2 fruit fly cellular contexts compared by ENCODE assay signal in genomic region chr3R:24219093-24219492, dm6.
TF ChIP-seq lines count a peak whose summit lies in the region.

No protein-coding gene starts in this region.

TF ChIP-seq in whole organism, prepupa, 60 proteins besides CTCF, POLR2A, EP300 and RAD21:
- TF ChIP-seq Ets96B (tag; optimal IDR thresholded peaks at IDR 0.05; lab: Kevin White, UChicago) (no peak), CG11902 (GFP tag; optimal IDR thresholded peaks at IDR 0.05; lab: Kevin White, UChicago) (no peak), dac (GFP tag; optimal IDR thresholded peaks at IDR 0.05; lab: Kevin White, UChicago) (peak; percentile 44), CG31627 (GFP tag; optimal IDR thresholded peaks at IDR 0.05; lab: Kevin White, UChicago) (no peak), Eip78C (GFP tag; lab: Kevin White, UChicago) (peak; percentile 80), lz (GFP tag; optimal IDR thresholded peaks at IDR 0.05; lab: Kevin White, UChicago) (no peak), CG11762 (GFP tag; optimal IDR thresholded peaks at IDR 0.05; lab: Kevin White, UChicago; ENCODE audit: insufficient read depth) (no peak), acj6 (GFP tag; optimal IDR thresholded peaks at IDR 0.05; lab: Kevin White, UChicago) (no peak), CG32006 (GFP tag; optimal IDR thresholded peaks at IDR 0.05; lab: Kevin White, UChicago) (peak; percentile 84), Blimp-1 (GFP tag; optimal IDR thresholded peaks at IDR 0.05; lab: Kevin White, UChicago) (peak; percentile 75), CG1621 (tag; optimal IDR thresholded peaks at IDR 0.05; lab: Kevin White, UChicago) (no peak), achi (GFP tag; optimal IDR thresholded peaks at IDR 0.05; lab: Kevin White, UChicago) (no peak), Hr4 (GFP tag; optimal IDR thresholded peaks at IDR 0.05; lab: Kevin White, UChicago) (peak; percentile 77), pdm3 (GFP tag; optimal IDR thresholded peaks at IDR 0.05; lab: Kevin White, UChicago) (peak; percentile 32), CG8319 (GFP tag; optimal IDR thresholded peaks at IDR 0.05; lab: Kevin White, UChicago) (no peak), Sox14 (GFP tag; optimal IDR thresholded peaks at IDR 0.05; lab: Kevin White, UChicago) (no peak), CG11294 (GFP tag; IDR thresholded peaks at IDR 0.05; lab: Robert Waterston, UW) (no peak), salr (GFP tag; optimal IDR thresholded peaks at IDR 0.05; lab: Kevin White, UChicago) (peak in 1 of 2 experiments; percentile 1), CG6276 (GFP tag; optimal IDR thresholded peaks at IDR 0.05; lab: Kevin White, UChicago) (no peak), fd59A (GFP tag; optimal IDR thresholded peaks at IDR 0.05; lab: Kevin White, UChicago) (no peak), OdsH (GFP tag; optimal IDR thresholded peaks at IDR 0.05; lab: Kevin White, UChicago) (peak; percentile 9)

TF ChIP-seq in whole organism, pupa, 21 proteins besides CTCF, POLR2A, EP300 and RAD21:
- TF ChIP-seq Snoo (tag; optimal IDR thresholded peaks at IDR 0.05; lab: Kevin White, UChicago) = no peak
- peak; percentile 1 for TF ChIP-seq CG8301 (tag; optimal IDR thresholded peaks at IDR 0.05; lab: Kevin White, UChicago)
